Fruit fly (Drosophila melanogaster) whole organism, wandering third instar larva: ENCODE data around the gene mask.

Experiments used
- Abd-B ChIP-seq: fragments of >200 bp; optimal IDR thresholded peaks from 2 replicates; lab custom pipeline; 2017; ENCODE audit warnings: missing biosample characterization, missing genetic modification characterization
- CG32264 ChIP-seq: fragments of 200-800 bp; sonication (Bioruptor generic); optimal IDR thresholded peaks from 2 replicates; lab custom pipeline; 2016; ENCODE audit warnings: missing biosample characterization, missing genetic modification characterization
- CG9705 ChIP-seq: fragments of 200-800 bp; sonication (Bioruptor generic); optimal IDR thresholded peaks from 2 replicates; lab custom pipeline; 2018; ENCODE audit warnings: missing biosample characterization, mild to moderate bottlenecking, missing genetic modification characterization
- CrebA ChIP-seq: fragments of 200-800 bp; sonication (Bioruptor generic); optimal IDR thresholded peaks from 2 replicates; lab custom pipeline; 2016; ENCODE audit warnings: missing biosample characterization, mild to moderate bottlenecking, missing genetic modification characterization, borderline replicate concordance
- Dfd ChIP-seq: fragments of >200 bp; optimal IDR thresholded peaks from 2 replicates; lab custom pipeline; 2017; ENCODE audit warnings: missing biosample characterization, missing genetic modification characterization
- Dif ChIP-seq: fragments of 200-275, 200-300 bp; sonication (Bioruptor generic); optimal IDR thresholded peaks from 2 replicates; lab custom pipeline; 2018; ENCODE audit warnings: missing biosample characterization, missing genetic modification characterization; ENCODE audit not compliant: partially characterized antibody
- GATAd ChIP-seq: sonication (Bioruptor generic); optimal IDR thresholded peaks from 2 replicates; lab custom pipeline; 2016; ENCODE audit warnings: missing biosample characterization, missing genetic modification characterization
- HLH106 ChIP-seq: fragments of 200-800 bp; optimal IDR thresholded peaks from 3 replicates; lab custom pipeline; 2019; ENCODE audit warnings: missing biosample characterization, mild to moderate bottlenecking, missing genetic modification characterization, moderate library complexity
- Hr83 ChIP-seq: fragments of 200-300 bp; sonication (Bioruptor generic); optimal IDR thresholded peaks from 2 replicates; lab custom pipeline; 2016; ENCODE audit warnings: missing biosample characterization, mild to moderate bottlenecking, missing genetic modification characterization, moderate library complexity; ENCODE audit not compliant: poor library complexity, severe bottlenecking
- Jra ChIP-seq: sonication (Bioruptor generic); optimal IDR thresholded peaks from 2 replicates; lab custom pipeline; 2016; ENCODE audit warnings: missing biosample characterization, missing genetic modification characterization
- Mio ChIP-seq: sonication (Bioruptor generic); optimal IDR thresholded peaks from 2 replicates; lab custom pipeline; 2016; ENCODE audit warnings: missing biosample characterization, missing genetic modification characterization
- Myc ChIP-seq: fragments of >200 bp; optimal IDR thresholded peaks from 2 replicates; lab custom pipeline; 2017
- N ChIP-seq: fragments of >200 bp; optimal IDR thresholded peaks from 2 replicates; lab custom pipeline; 2018; ENCODE audit warnings: missing biosample characterization, missing external identifiers, missing genetic modification characterization
- OdsH ChIP-seq: fragments of 200-800 bp; sonication (Bioruptor generic); optimal IDR thresholded peaks from 2 replicates; lab custom pipeline; 2016; ENCODE audit warnings: missing biosample characterization, mild to moderate bottlenecking, missing genetic modification characterization
- Rel ChIP-seq, 2 experiments: fragments of 200-800 bp; sonication (Bioruptor generic) in 1 of 2; optimal IDR thresholded peaks; 2 replicates in 1 of 2; 3 replicates in 1 of 2; lab custom pipeline; 2016 to 2019; ENCODE audit warnings: mild to moderate bottlenecking in 2 of 2, missing biosample characterization in 2 of 2, missing genetic modification characterization in 2 of 2, moderate library complexity in 1 of 2
- Sp1 ChIP-seq: fragments of 200-800 bp; sonication (Bioruptor generic); optimal IDR thresholded peaks from 3 replicates; lab custom pipeline; 2019; ENCODE audit warnings: missing biosample characterization, mild to moderate bottlenecking, missing genetic modification characterization, moderate library complexity
- Vsx2 ChIP-seq: fragments of 200-300, 225-300 bp; sonication (Bioruptor generic); optimal IDR thresholded peaks from 2 replicates; lab custom pipeline; 2018; ENCODE audit warnings: missing biosample characterization, missing genetic modification characterization; ENCODE audit not compliant: partially characterized antibody
- br ChIP-seq: fragments of 200-800 bp; sonication (Bioruptor generic); optimal IDR thresholded peaks from 2 replicates; lab custom pipeline; 2016; ENCODE audit warnings: missing biosample characterization, missing genetic modification characterization
- brk ChIP-seq: fragments of 200-800 bp; sonication (Bioruptor generic); optimal IDR thresholded peaks from 2 replicates; lab custom pipeline; 2016; ENCODE audit warnings: missing biosample characterization, mild to moderate bottlenecking, missing genetic modification characterization
- dl ChIP-seq, 2 experiments: fragments of 175-275, 200-275 bp in 1 of 2; fragments of 200-275 bp in 1 of 2; sonication (Bioruptor generic); optimal IDR thresholded peaks; lab custom pipeline; 2018; ENCODE audit warnings: mild to moderate bottlenecking in 2 of 2, missing biosample characterization in 2 of 2, missing genetic modification characterization in 2 of 2, moderate library complexity in 2 of 2; ENCODE audit not compliant: partially characterized antibody in 2 of 2, insufficient read depth in 1 of 2
- dmrt93B ChIP-seq: fragments of 200-800 bp; sonication (Bioruptor generic); optimal IDR thresholded peaks from 2 replicates; lab custom pipeline; 2018; ENCODE audit warnings: missing biosample characterization, mild to moderate bottlenecking, missing genetic modification characterization
- ey ChIP-seq: fragments of 200-800 bp; sonication (Bioruptor generic); optimal IDR thresholded peaks from 2 replicates; lab custom pipeline; 2016; ENCODE audit warnings: missing biosample characterization, missing genetic modification characterization
- foxo ChIP-seq, 2 experiments: fragments of 200-800 bp; sonication (Bioruptor generic); optimal IDR thresholded peaks; 2 replicates in 1 of 2; 3 replicates in 1 of 2; lab custom pipeline; 2016 to 2017; ENCODE audit warnings: missing biosample characterization in 2 of 2, missing genetic modification characterization in 2 of 2
- fru ChIP-seq: fragments of 200-800 bp; sonication (Bioruptor generic); optimal IDR thresholded peaks from 3 replicates; lab custom pipeline; 2016; ENCODE audit warnings: missing biosample characterization, mild to moderate bottlenecking, missing genetic modification characterization
- h ChIP-seq: fragments of 200-800 bp; sonication (Bioruptor generic); optimal IDR thresholded peaks from 3 replicates; lab custom pipeline; 2016; ENCODE audit warnings: missing biosample characterization, mild to moderate bottlenecking, missing genetic modification characterization
- jim ChIP-seq: fragments of 175-275, 200-325 bp; sonication (Bioruptor generic); optimal IDR thresholded peaks from 2 replicates; lab custom pipeline; 2016; ENCODE audit warnings: missing biosample characterization, mild to moderate bottlenecking, missing genetic modification characterization
- pan ChIP-seq: fragments of >200 bp; optimal IDR thresholded peaks from 2 replicates; lab custom pipeline; 2017
- psq ChIP-seq: fragments of 200-800 bp; sonication (Bioruptor generic); optimal IDR thresholded peaks from 3 replicates; lab custom pipeline; 2017; ENCODE audit warnings: missing biosample characterization, mild to moderate bottlenecking, missing genetic modification characterization, moderate library complexity
- rgr ChIP-seq: fragments of 200-800 bp; sonication (Bioruptor generic); optimal IDR thresholded peaks from 3 replicates; lab custom pipeline; 2016; ENCODE audit warnings: missing biosample characterization, mild to moderate bottlenecking, missing genetic modification characterization
- tai ChIP-seq: sonication (Bioruptor generic); optimal IDR thresholded peaks from 2 replicates; lab custom pipeline; 2016; ENCODE audit warnings: missing biosample characterization, missing genetic modification characterization
- usp ChIP-seq: fragments of >200 bp; optimal IDR thresholded peaks from 2 replicates; lab custom pipeline; 2017; ENCODE audit warnings: missing biosample characterization, missing genetic modification characterization
- woc ChIP-seq: sonication (Bioruptor generic); optimal IDR thresholded peaks from 2 replicates; lab custom pipeline; 2016; ENCODE audit warnings: missing biosample characterization, mild to moderate bottlenecking, missing genetic modification characterization

mask gene

dm6 chr3R:24268293-24268692 is 37.9 kb downstream of the mask start:
- TF ChIP-seq Rel (GFP tag; optimal IDR thresholded peaks at IDR 0.05; lab: Kevin White, UChicago) (no peak), Rel (tag; optimal IDR thresholded peaks at IDR 0.05; lab: Kevin White, UChicago) (peak; percentile 85), GATAd (no peak)

DNA sequence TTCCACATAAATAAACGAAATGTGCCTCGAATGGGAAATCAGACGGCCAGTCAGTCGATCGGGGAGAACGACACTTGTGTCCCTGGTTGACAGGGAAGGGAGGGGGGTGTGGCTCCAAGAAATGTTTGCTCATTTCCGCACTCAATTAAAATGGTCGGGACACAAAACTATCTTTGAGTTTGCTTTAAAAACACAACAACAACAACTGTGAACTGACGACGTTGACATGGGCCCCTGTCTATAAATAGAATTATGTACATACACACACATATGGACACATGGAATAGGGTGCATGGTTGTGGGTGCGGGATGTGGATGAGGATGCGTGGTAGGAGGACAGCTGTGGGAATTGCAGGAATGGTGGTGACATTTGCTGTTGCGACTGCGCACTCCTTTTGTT is 39.7 kb downstream of the mask start:
- TF ChIP-seq psq (GFP tag; lab: Kevin White, UChicago), result no peak
- no peak for TF ChIP-seq CrebA (GFP tag; lab: Kevin White, UChicago)
- no peak for TF ChIP-seq Myc (lab: Kevin White, UChicago)
- no peak for TF ChIP-seq CG9705 (GFP tag; lab: Kevin White, UChicago)
- no peak for TF ChIP-seq rgr (GFP tag; lab: Kevin White, UChicago)
- TF ChIP-seq CG32264 (GFP tag; lab: Kevin White, UChicago), result no peak
- TF ChIP-seq N (GFP tag; lab: Kevin White, UChicago), result no peak
- TF ChIP-seq foxo (GFP tag; optimal IDR thresholded peaks at IDR 0.05; lab: Kevin White, UChicago), result no peak
- TF ChIP-seq pan (lab: Kevin White, UChicago), result no peak
- TF ChIP-seq tai (GFP tag; lab: Kevin White, UChicago), result no peak
- no peak for TF ChIP-seq woc (GFP tag; lab: Kevin White, UChicago)
- no peak for TF ChIP-seq ey (GFP tag; lab: Kevin White, UChicago)
- TF ChIP-seq dl (GFP tag; optimal IDR thresholded peaks at IDR 0.05; lab: Kevin White, UChicago; ENCODE audit: insufficient read depth in 1 of 2, partially characterized antibody in 2 of 2), result no peak
- no peak for TF ChIP-seq usp (GFP tag; lab: Kevin White, UChicago)
- no peak for TF ChIP-seq HLH106
- no peak for TF ChIP-seq h (GFP tag; lab: Kevin White, UChicago)
- no peak for TF ChIP-seq Abd-B

dm6 chr3R:24270578-24270977 is 40.2 kb downstream of the mask start:
- no peak for TF ChIP-seq usp (GFP tag; lab: Kevin White, UChicago)
- TF ChIP-seq pan (lab: Kevin White, UChicago), result no peak
- no peak for TF ChIP-seq foxo (GFP tag; optimal IDR thresholded peaks at IDR 0.05; lab: Kevin White, UChicago)
- TF ChIP-seq dl (GFP tag; optimal IDR thresholded peaks at IDR 0.05; lab: Kevin White, UChicago; ENCODE audit: insufficient read depth in 1 of 2, partially characterized antibody in 2 of 2), result no peak
- TF ChIP-seq jim (GFP tag; lab: Kevin White, UChicago), result no peak
- no peak for TF ChIP-seq Rel (GFP tag; optimal IDR thresholded peaks at IDR 0.05; lab: Kevin White, UChicago)
- no peak for TF ChIP-seq Rel (tag; optimal IDR thresholded peaks at IDR 0.05; lab: Kevin White, UChicago)
- no peak for TF ChIP-seq Mio (GFP tag; lab: Kevin White, UChicago)
- no peak for TF ChIP-seq Hr83
- TF ChIP-seq OdsH (GFP tag; lab: Kevin White, UChicago), result no peak
- no peak for TF ChIP-seq h (GFP tag; lab: Kevin White, UChicago)
- no peak for TF ChIP-seq br
- TF ChIP-seq Dfd (GFP tag; lab: Kevin White, UChicago), result no peak
- no peak for TF ChIP-seq HLH106
- TF ChIP-seq, all 38 proteins: peak for 0

- TF ChIP-seq Hr83 (peak; percentile 61), OdsH (GFP tag; lab: Kevin White, UChicago) (peak; percentile 4), Myc (lab: Kevin White, UChicago) (peak; percentile 54), Sp1 (GFP tag; lab: Kevin White, UChicago) (peak; percentile 36), brk (GFP tag; lab: Kevin White, UChicago) (no peak), Rel (GFP tag; optimal IDR thresholded peaks at IDR 0.05; lab: Kevin White, UChicago) (no peak), Rel (tag; optimal IDR thresholded peaks at IDR 0.05; lab: Kevin White, UChicago) (peak; percentile 85), Jra (GFP tag; lab: Kevin White, UChicago) (peak; percentile 57), jim (GFP tag; lab: Kevin White, UChicago) (peak; percentile 1), Dif (GFP tag; lab: Kevin White, UChicago) (peak; percentile 49), HLH106 (peak; percentile 17), br (peak; percentile 12), rgr (GFP tag; lab: Kevin White, UChicago) (peak; percentile 1), dmrt93B (GFP tag; lab: Kevin White, UChicago) (no peak), h (GFP tag; lab: Kevin White, UChicago) (peak; percentile 64), usp (GFP tag; lab: Kevin White, UChicago) (no peak)
Measured at dm6 chr3R:24271071-24271470, 40.7 kb downstream of the mask start, which contains the start of gene jar. Gene jar (minus strand): TSS chr3R:24271233.

- TF ChIP-seq woc (GFP tag; lab: Kevin White, UChicago) (peak; percentile 61), fru (peak; percentile 21), N (GFP tag; lab: Kevin White, UChicago) (no peak), Vsx2 (GFP tag; lab: Kevin White, UChicago) (no peak), h (GFP tag; lab: Kevin White, UChicago) (no peak)
Measured at dm6 chr3R:24272232-24272631, 41.9 kb downstream of the mask start.
